Worm (Caenorhabditis elegans): ENCODE data around the gene srh-291.

DNA sequence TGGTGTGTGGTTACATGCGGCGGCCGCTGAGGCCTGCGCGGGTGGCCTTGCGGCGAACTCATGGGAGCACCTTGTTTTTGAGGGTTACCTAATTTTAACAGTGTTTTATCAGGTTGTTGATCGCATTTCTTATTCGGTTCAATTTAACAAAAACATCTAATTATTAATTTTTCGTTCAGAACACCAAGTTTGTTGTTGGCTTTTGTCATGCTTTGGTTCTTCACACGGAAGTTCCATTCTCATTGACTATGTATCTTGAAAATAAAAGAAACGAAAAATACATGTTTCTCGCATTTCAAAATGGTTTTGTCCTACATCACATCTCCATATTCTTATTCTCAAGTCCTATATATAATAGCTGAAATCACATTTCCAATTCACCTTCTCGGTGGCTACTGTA is 15.2 kb upstream of the srh-291 start, which contains the start of gene srh-290:
- TF ChIP-seq nhr-237 (tag; optimal IDR thresholded peaks at IDR 0.05) (no peak), mls-2 (tag; optimal IDR thresholded peaks at IDR 0.05) (no peak), blmp-1 (tag; optimal IDR thresholded peaks at IDR 0.05) (no peak), nhr-2 (tag; optimal IDR thresholded peaks at IDR 0.05) (no peak), pha-4 (tag; optimal IDR thresholded peaks at IDR 0.05) (no peak), nhr-28 (tag; optimal IDR thresholded peaks at IDR 0.05) (no peak), nhr-12 (tag; optimal IDR thresholded peaks at IDR 0.05) (no peak), mep-1 (tag; optimal IDR thresholded peaks at IDR 0.05) (no peak), unc-62 (GFP tag; optimal IDR thresholded peaks at IDR 0.05) (no peak)

Measured in whole organism, mixed stage, embryonic.